Fruit fly (Drosophila melanogaster) whole organism, embryonic: ENCODE data around the gene Plod.

Source experiments
- Antp ChIP-seq: fragments of 200-800 bp; sonication (Bioruptor generic); optimal IDR thresholded peaks from 3 replicates; lab custom pipeline; 2016; ENCODE audit warnings: missing biosample characterization, missing genetic modification characterization
- Awh ChIP-seq: fragments of 200-800 bp; sonication (Bioruptor generic); IDR thresholded peaks from 2 replicates; pipeline ENCODE4, ENCODE4 v1.3.6; 2022; ENCODE audit warnings: missing biosample characterization, missing genetic modification characterization
- Bgb ChIP-seq: fragments of 200-800 bp; sonication (Bioruptor generic); IDR thresholded peaks from 2 replicates; pipeline ENCODE4 v1.3.6; 2022; ENCODE audit warnings: missing biosample characterization, missing genetic modification characterization; ENCODE audit not compliant: partially characterized antibody
- C15 ChIP-seq: fragments of 200-800 bp; sonication (Bioruptor generic); IDR thresholded peaks from 3 replicates; pipeline ENCODE4 v1.3.6; 2022; ENCODE audit warnings: missing biosample characterization, missing genetic modification characterization
- CG11504 ChIP-seq: fragments of 200-800 bp; sonication (Bioruptor generic); optimal IDR thresholded peaks from 3 replicates; lab custom pipeline; 2019; ENCODE audit warnings: missing biosample characterization, mild to moderate bottlenecking, missing genetic modification characterization, moderate library complexity
- CG11696 ChIP-seq: fragments of 200-800 bp; sonication (Bioruptor generic); IDR thresholded peaks from 2 replicates; pipeline ENCODE4 v1.3.6; 2022; ENCODE audit warnings: missing biosample characterization, missing genetic modification characterization
- CG12236 ChIP-seq: fragments of 200-800 bp; sonication (Bioruptor generic); optimal IDR thresholded peaks from 2 replicates; lab custom pipeline; 2016; ENCODE audit warnings: missing biosample characterization, missing genetic modification characterization
- CG12391 ChIP-seq: fragments of 200-800 bp; sonication (Bioruptor generic); optimal IDR thresholded peaks from 3 replicates; lab custom pipeline; 2018; ENCODE audit warnings: missing biosample characterization, mild to moderate bottlenecking, missing genetic modification characterization, moderate library complexity
- CG12659 ChIP-seq: fragments of 200-800 bp; sonication (Bioruptor generic); optimal IDR thresholded peaks from 3 replicates; lab custom pipeline; 2017; ENCODE audit warnings: mild to moderate bottlenecking, missing biosample characterization, missing genetic modification reagents, missing genetic modification characterization
- CG14710 ChIP-seq: fragments of 200-800 bp; sonication (Bioruptor generic); optimal IDR thresholded peaks from 3 replicates; lab custom pipeline; 2019; ENCODE audit warnings: missing biosample characterization, mild to moderate bottlenecking, missing genetic modification characterization, moderate library complexity
- CG1603 ChIP-seq: fragments of 200-800 bp; sonication (Bioruptor generic); optimal IDR thresholded peaks from 2 replicates; lab custom pipeline; 2019; ENCODE audit warnings: missing biosample characterization, mild to moderate bottlenecking, missing genetic modification characterization, moderate library complexity
- CG2199 ChIP-seq: fragments of 200-800 bp; sonication (Bioruptor generic); IDR thresholded peaks from 3 replicates; pipeline ENCODE4 v1.3.6; 2022; ENCODE audit warnings: missing biosample characterization, missing genetic modification characterization
- CG32772 ChIP-seq: fragments of 200-800 bp; sonication (Bioruptor generic); IDR thresholded peaks from 2 replicates; pipeline ENCODE4 v1.3.6; 2022; ENCODE audit warnings: missing biosample characterization, missing genetic modification characterization
- CG3847 ChIP-seq: fragments of 200-800 bp; sonication (Bioruptor generic); IDR thresholded peaks from 2 replicates; pipeline ENCODE4 v1.3.6; 2022; ENCODE audit warnings: missing biosample characterization, missing genetic modification characterization
- CG4730 ChIP-seq: fragments of 200-800 bp; sonication (Bioruptor generic); IDR thresholded peaks from 2 replicates; pipeline ENCODE4 v1.3.6; 2022; ENCODE audit warnings: missing biosample characterization, missing genetic modification characterization
- CG6175 ChIP-seq: fragments of 200-800 bp; sonication (Bioruptor generic); IDR thresholded peaks from 3 replicates; pipeline ENCODE4 v1.3.6; 2022; ENCODE audit warnings: missing biosample characterization, missing genetic modification characterization
- CG7839 ChIP-seq: fragments of 200-800 bp; sonication (Bioruptor generic); optimal IDR thresholded peaks from 3 replicates; lab custom pipeline; 2018; ENCODE audit warnings: missing biosample characterization, mild to moderate bottlenecking, missing genetic modification characterization, moderate library complexity
- CG8924 ChIP-seq: fragments of 200-800 bp; optimal IDR thresholded peaks from 3 replicates; lab custom pipeline; 2019; ENCODE audit warnings: missing biosample characterization, mild to moderate bottlenecking, missing genetic modification characterization, moderate library complexity
- CHES-1-like ChIP-seq: fragments of 200-800 bp; sonication (Bioruptor generic); optimal IDR thresholded peaks from 2 replicates; lab custom pipeline; 2016; ENCODE audit warnings: missing biosample characterization, missing genetic modification characterization
- CoRest ChIP-seq: fragments of 200-800 bp; sonication (Bioruptor generic); optimal IDR thresholded peaks from 3 replicates; lab custom pipeline; 2018; ENCODE audit warnings: missing biosample characterization, mild to moderate bottlenecking, missing genetic modification characterization, moderate library complexity
- D19B ChIP-seq: fragments of 200-800 bp; sonication (Bioruptor generic); optimal IDR thresholded peaks from 2 replicates; lab custom pipeline; 2017; ENCODE audit warnings: missing biosample characterization, mild to moderate bottlenecking, missing genetic modification characterization
- Dek ChIP-seq: fragments of 200-800 bp; sonication (Bioruptor generic); optimal IDR thresholded peaks from 3 replicates; lab custom pipeline; 2019; ENCODE audit warnings: missing biosample characterization, mild to moderate bottlenecking, missing genetic modification characterization, moderate library complexity
- Dp ChIP-seq: fragments of 200-800 bp; sonication (Bioruptor generic); optimal IDR thresholded peaks from 2 replicates; lab custom pipeline; 2018; ENCODE audit warnings: missing biosample characterization, mild to moderate bottlenecking, missing genetic modification characterization, moderate library complexity
- Elba2 ChIP-seq: fragments of 200-800 bp; sonication (Bioruptor generic); optimal IDR thresholded peaks from 3 replicates; lab custom pipeline; 2016; ENCODE audit warnings: missing biosample characterization, missing genetic modification characterization
- Fer1 ChIP-seq: fragments of 200-800 bp; sonication (Bioruptor generic); optimal IDR thresholded peaks from 2 replicates; lab custom pipeline; 2017; ENCODE audit warnings: missing biosample characterization, mild to moderate bottlenecking, missing genetic modification characterization
- Med ChIP-seq: fragments of 200-800 bp; sonication (Bioruptor generic); peaks from one replicate; lab custom pipeline; 2016; ENCODE audit warnings: missing biosample characterization, missing genetic modification characterization, mild to moderate bottlenecking, inconsistent platforms, moderate library complexity
- Pdp1 ChIP-seq, 2 experiments: fragments of 200-800 bp; sonication (Bioruptor generic); optimal IDR thresholded peaks; 3 replicates each; lab custom pipeline; 2016; ENCODE audit warnings: missing biosample characterization in 2 of 2, missing genetic modification characterization in 2 of 2, mild to moderate bottlenecking in 1 of 2, moderate library complexity in 1 of 2
- Rfx ChIP-seq: fragments of 200-800 bp; sonication (Bioruptor generic); IDR thresholded peaks from 2 replicates; pipeline ENCODE4 v1.3.6; 2022; ENCODE audit warnings: missing biosample characterization, missing genetic modification characterization
- Vsx1 ChIP-seq: fragments of 200-800 bp; sonication (Bioruptor generic); optimal IDR thresholded peaks from 2 replicates; lab custom pipeline; 2017; ENCODE audit warnings: missing biosample characterization, mild to moderate bottlenecking, missing genetic modification characterization, missing genetic modification reagents
- dimm ChIP-seq: fragments of 200-800 bp; sonication (Bioruptor generic); IDR thresholded peaks from 2 replicates; pipeline ENCODE4 v1.3.6; 2022; ENCODE audit warnings: missing biosample characterization, missing genetic modification characterization
- eve ChIP-seq, 2 experiments: fragments of >200 bp; optimal IDR thresholded peaks; 2 replicates each; lab custom pipeline; 2017; ENCODE audit warnings: missing biosample characterization in 2 of 2, missing genetic modification characterization in 2 of 2
- hbn ChIP-seq: fragments of 200-800 bp; sonication (Bioruptor generic); IDR thresholded peaks from 2 replicates; pipeline ENCODE4 v1.3.6; 2022; ENCODE audit warnings: missing biosample characterization, missing genetic modification characterization; ENCODE audit not compliant: partially characterized antibody
- insv ChIP-seq, 2 experiments: fragments of 200-800 bp; sonication (Bioruptor generic); optimal IDR thresholded peaks; 3 replicates each; lab custom pipeline; 2016 to 2018; ENCODE audit warnings: missing biosample characterization in 2 of 2, missing genetic modification characterization in 2 of 2
- nerfin-1 ChIP-seq: fragments of 200-800 bp; sonication (Bioruptor generic); optimal IDR thresholded peaks from 3 replicates; lab custom pipeline; 2019; ENCODE audit warnings: missing biosample characterization, mild to moderate bottlenecking, missing genetic modification characterization, moderate library complexity
- phol ChIP-seq: fragments of 200-800 bp; sonication (Bioruptor generic); optimal IDR thresholded peaks from 3 replicates; lab custom pipeline; 2018; ENCODE audit warnings: missing biosample characterization, mild to moderate bottlenecking, missing genetic modification characterization, moderate library complexity
- ranshi ChIP-seq: fragments of 200-800 bp; sonication (Bioruptor generic); IDR thresholded peaks from 2 replicates; pipeline ENCODE4 v1.3.6; 2022; ENCODE audit warnings: missing biosample characterization, missing genetic modification characterization
- sd ChIP-seq: fragments of 200-800 bp; sonication (Bioruptor generic); optimal IDR thresholded peaks from 3 replicates; lab custom pipeline; 2018; ENCODE audit warnings: missing biosample characterization, mild to moderate bottlenecking, missing genetic modification characterization, moderate library complexity
- slp2 ChIP-seq: fragments of 200-800 bp; sonication (Bioruptor generic); optimal IDR thresholded peaks from 2 replicates; lab custom pipeline; 2016; ENCODE audit warnings: missing biosample characterization, missing genetic modification characterization
- sna ChIP-seq: fragments of 200-800 bp; sonication (Bioruptor generic); IDR thresholded peaks from 2 replicates; pipeline ENCODE4 v1.3.6; 2022; ENCODE audit warnings: missing biosample characterization, missing genetic modification characterization; ENCODE audit not compliant: partially characterized antibody
- sob ChIP-seq: fragments of 200-800 bp; sonication (Bioruptor generic); IDR thresholded peaks from 2 replicates; pipeline ENCODE4 v1.3.6; 2022; ENCODE audit warnings: missing biosample characterization, missing genetic modification characterization
- sqz ChIP-seq: fragments of 200-800 bp; sonication (Bioruptor generic); optimal IDR thresholded peaks from 3 replicates; lab custom pipeline; 2018; ENCODE audit warnings: missing biosample characterization, mild to moderate bottlenecking, missing genetic modification characterization
- sr ChIP-seq: fragments of 200-800 bp; sonication (Bioruptor generic); IDR thresholded peaks from 3 replicates; pipeline ENCODE4 v1.3.6; 2022; ENCODE audit warnings: missing biosample characterization, missing genetic modification characterization
- unc-4 ChIP-seq: fragments of 200-800 bp; sonication (Bioruptor generic); IDR thresholded peaks from 2 replicates; pipeline ENCODE4 v1.3.6; 2022; ENCODE audit warnings: missing biosample characterization, missing genetic modification characterization; ENCODE audit not compliant: partially characterized antibody
- yki ChIP-seq: fragments of >200 bp; optimal IDR thresholded peaks from 3 replicates; lab custom pipeline; 2018

The Plod gene

dm6 chr3L:11215244-11216121 is 9.7 kb upstream of the Plod start (continued):
- peak; percentile 1 for TF ChIP-seq sqz (GFP tag; lab: Kevin White, UChicago)
- TF ChIP-seq CoRest (tag; lab: Kevin White, UChicago): peak; percentile 81
- peak; percentile 79 for TF ChIP-seq phol (tag; lab: Kevin White, UChicago)
- TF ChIP-seq insv (GFP tag; optimal IDR thresholded peaks at IDR 0.05; lab: Kevin White, UChicago): peak; percentile 69 to 96
- TF ChIP-seq sr (GFP tag; lab: Robert Waterston, UW): peak; percentile 88
- TF ChIP-seq CHES-1-like: peak; percentile 76
- peak; percentile 83 for TF ChIP-seq slp2 (GFP tag; lab: Kevin White, UChicago)
- peak; percentile 92 for TF ChIP-seq CG11696 (GFP tag; lab: Robert Waterston, UW)
- peak; percentile 87 for TF ChIP-seq CG3847 (GFP tag; lab: Robert Waterston, UW)

- no peak for TF ChIP-seq C15 (GFP tag; lab: Robert Waterston, UW)
- TF ChIP-seq CG12236 (GFP tag; lab: Kevin White, UChicago): no peak
- TF ChIP-seq Med: peak; percentile 38
- peak; percentile 17 for TF ChIP-seq CG1603 (tag; lab: Kevin White, UChicago)
- TF ChIP-seq CG11504 (tag; lab: Kevin White, UChicago): peak; percentile 58
- TF ChIP-seq sqz (GFP tag; lab: Kevin White, UChicago): peak; percentile 99
- no peak for TF ChIP-seq D19B (GFP tag; lab: Kevin White, UChicago)
- TF ChIP-seq Dp (GFP tag; lab: Kevin White, UChicago): peak; percentile 60
- no peak for TF ChIP-seq eve (GFP tag; optimal IDR thresholded peaks at IDR 0.05; lab: Kevin White, UChicago)
- 0 out of 3 replicates have a peak, but pooled peaks have one; percentile 46 for TF ChIP-seq CG2199 (GFP tag; lab: Robert Waterston, UW)
- peak; percentile 66 for TF ChIP-seq CG14710 (tag; lab: Kevin White, UChicago)
- no peak for TF ChIP-seq Awh
- TF ChIP-seq Elba2: peak; percentile 84
- no peak for TF ChIP-seq CG6175 (GFP tag; lab: Robert Waterston, UW)
- TF ChIP-seq CG8924 (tag; lab: Kevin White, UChicago): peak; percentile 14
- TF ChIP-seq sna (GFP tag; lab: Robert Waterston, UW): peak; percentile 25; the same call in 1 of the 2 replicates
- TF ChIP-seq sob (GFP tag; lab: Robert Waterston, UW): peak; percentile 17; the same call in 1 of the 2 replicates
- TF ChIP-seq Dek: peak; percentile 14
- no peak for TF ChIP-seq ranshi (GFP tag; lab: Robert Waterston, UW)
- 0 out of 2 replicates have a peak, but pooled peaks have one; percentile 17 for TF ChIP-seq unc-4 (GFP tag; lab: Robert Waterston, UW)
- peak; percentile 93 for TF ChIP-seq Vsx1
- peak; percentile 27 for TF ChIP-seq CG7839
- no peak for TF ChIP-seq Fer1 (GFP tag; lab: Kevin White, UChicago)
- TF ChIP-seq sd (tag; lab: Kevin White, UChicago): peak; percentile 94
- TF ChIP-seq Bgb (GFP tag; lab: Robert Waterston, UW): 0 out of 2 replicates have a peak, but pooled peaks have one; percentile 17
- TF ChIP-seq Antp (GFP tag; lab: Kevin White, UChicago): no peak
- TF ChIP-seq Pdp1 (GFP tag; optimal IDR thresholded peaks at IDR 0.05; lab: Kevin White, UChicago): peak in 1 of 2 experiments; percentile 95
- TF ChIP-seq hbn (GFP tag; lab: Robert Waterston, UW): 0 out of 2 replicates have a peak, but pooled peaks have one; percentile 18
- peak; percentile 8 for TF ChIP-seq yki
- TF ChIP-seq dimm (GFP tag; lab: Robert Waterston, UW): no peak
- peak; percentile 28 for TF ChIP-seq CG12391 (tag; lab: Kevin White, UChicago)
- peak; percentile 53; the same call in 1 of the 2 replicates for TF ChIP-seq CG32772 (GFP tag; lab: Robert Waterston, UW)
- TF ChIP-seq CG4730 (GFP tag; lab: Robert Waterston, UW): no peak
- 0 out of 2 replicates have a peak, but pooled peaks have one; percentile 19 for TF ChIP-seq Rfx
- TF ChIP-seq CG12659 (GFP tag; lab: Kevin White, UChicago): peak; percentile 52
- TF ChIP-seq nerfin-1 (tag; lab: Kevin White, UChicago): peak; percentile 95
These were observed 8.8 kb upstream of the Plod start, which contains the start of gene CG42671 for dm6 chr3L:11214406-11215243. Gene CG42671, plus strand, starts transcription at chr3L:11214505.
